Fruit fly (Drosophila melanogaster) whole organism, embryonic: ENCODE data around the gene fzo.

Experiments used
- Atf6 ChIP-seq: fragments of 200-800 bp; sonication (Bioruptor generic); IDR thresholded peaks from 2 replicates; pipeline ENCODE4 v1.3.6; 2022; ENCODE audit warnings: missing biosample characterization, missing genetic modification characterization
- CG12155 ChIP-seq: fragments of 200-800 bp; sonication (Bioruptor generic); optimal IDR thresholded peaks from 3 replicates; lab custom pipeline; 2016; ENCODE audit warnings: missing biosample characterization, missing genetic modification characterization
- CG12219 ChIP-seq: fragments of 200-800 bp; sonication (Bioruptor generic); optimal IDR thresholded peaks from 3 replicates; lab custom pipeline; 2018; ENCODE audit warnings: missing biosample characterization, mild to moderate bottlenecking, missing genetic modification characterization
- CG12744 ChIP-seq: fragments of 200-800 bp; sonication (Bioruptor generic); optimal IDR thresholded peaks from 2 replicates; lab custom pipeline; 2016; ENCODE audit warnings: missing biosample characterization, missing genetic modification characterization
- CG16815 ChIP-seq: fragments of 200-800 bp; sonication (Bioruptor generic); optimal IDR thresholded peaks from 3 replicates; lab custom pipeline; 2017; ENCODE audit warnings: missing biosample characterization, mild to moderate bottlenecking, missing genetic modification characterization
- CG17359 ChIP-seq: fragments of 200-800 bp; sonication (Bioruptor generic); optimal IDR thresholded peaks from 3 replicates; lab custom pipeline; 2018; ENCODE audit warnings: missing biosample characterization, mild to moderate bottlenecking, missing genetic modification characterization, moderate library complexity
- CG17568 ChIP-seq: fragments of 200-800 bp; sonication (Bioruptor generic); optimal IDR thresholded peaks from 2 replicates; lab custom pipeline; 2018; ENCODE audit warnings: missing biosample characterization, mild to moderate bottlenecking, missing genetic modification characterization, moderate library complexity
- CG3065 ChIP-seq: fragments of 200-800 bp; sonication (Bioruptor generic); optimal IDR thresholded peaks from 2 replicates; lab custom pipeline; 2016; ENCODE audit warnings: missing biosample characterization, missing genetic modification characterization
- CG3407 ChIP-seq: fragments of 200-800 bp; sonication (Bioruptor generic); optimal IDR thresholded peaks from 2 replicates; lab custom pipeline; 2018; ENCODE audit warnings: missing biosample characterization, mild to moderate bottlenecking, missing genetic modification characterization
- CG7556 ChIP-seq: fragments of 200-800 bp; sonication (Bioruptor generic); optimal IDR thresholded peaks from 2 replicates; lab custom pipeline; 2017; ENCODE audit warnings: missing biosample characterization, mild to moderate bottlenecking, missing genetic modification characterization
- CG7745 ChIP-seq: fragments of 200-800 bp; sonication (Bioruptor generic); optimal IDR thresholded peaks from 2 replicates; lab custom pipeline; 2018; ENCODE audit warnings: missing biosample characterization, mild to moderate bottlenecking, missing genetic modification characterization, moderate library complexity
- CG9609 ChIP-seq: fragments of 200-800 bp; sonication (Bioruptor generic); optimal IDR thresholded peaks from 3 replicates; lab custom pipeline; 2016; ENCODE audit warnings: missing biosample characterization, missing genetic modification characterization
- D19A ChIP-seq: fragments of 200-800 bp; optimal IDR thresholded peaks from 3 replicates; lab custom pipeline; 2019; ENCODE audit warnings: missing biosample characterization, mild to moderate bottlenecking, missing genetic modification characterization, moderate library complexity
- Dbx ChIP-seq: fragments of 200-800 bp; sonication (Bioruptor generic); IDR thresholded peaks from 3 replicates; pipeline ENCODE4 v1.3.6; 2022; ENCODE audit warnings: missing biosample characterization, missing genetic modification characterization
- ERR ChIP-seq: fragments of 200-800 bp; sonication (Bioruptor generic); optimal IDR thresholded peaks from 2 replicates; lab custom pipeline; 2016; ENCODE audit warnings: missing biosample characterization, missing genetic modification characterization
- Fer1 ChIP-seq: fragments of 200-800 bp; sonication (Bioruptor generic); optimal IDR thresholded peaks from 2 replicates; lab custom pipeline; 2017; ENCODE audit warnings: missing biosample characterization, mild to moderate bottlenecking, missing genetic modification characterization
- Hmx ChIP-seq: fragments of 200-800 bp; sonication (Bioruptor generic); optimal IDR thresholded peaks from 2 replicates; lab custom pipeline; 2016; ENCODE audit warnings: missing biosample characterization, missing genetic modification characterization
- Lpt ChIP-seq: fragments of >200 bp; optimal IDR thresholded peaks from 2 replicates; lab custom pipeline; 2018; ENCODE audit warnings: missing biosample characterization, missing genetic modification characterization
- Med ChIP-seq: fragments of 200-800 bp; sonication (Bioruptor generic); peaks from one replicate; lab custom pipeline; 2016; ENCODE audit warnings: missing biosample characterization, missing genetic modification characterization, mild to moderate bottlenecking, inconsistent platforms, moderate library complexity
- NK7.1 ChIP-seq: fragments of 200-800 bp; sonication (Bioruptor generic); optimal IDR thresholded peaks from 3 replicates; lab custom pipeline; 2016; ENCODE audit warnings: missing biosample characterization, missing genetic modification characterization
- PHDP ChIP-seq: fragments of 200-800 bp; sonication (Bioruptor generic); optimal IDR thresholded peaks from 3 replicates; lab custom pipeline; 2018; ENCODE audit warnings: missing biosample characterization, mild to moderate bottlenecking, missing genetic modification characterization, moderate library complexity
- Pdp1 ChIP-seq, 2 experiments: fragments of 200-800 bp; sonication (Bioruptor generic); optimal IDR thresholded peaks; 3 replicates each; lab custom pipeline; 2016; ENCODE audit warnings: missing biosample characterization in 2 of 2, missing genetic modification characterization in 2 of 2, mild to moderate bottlenecking in 1 of 2, moderate library complexity in 1 of 2
- Side ChIP-seq: fragments of 200-800 bp; sonication (Bioruptor generic); optimal IDR thresholded peaks from 2 replicates; lab custom pipeline; 2016; ENCODE audit warnings: missing biosample characterization, missing genetic modification characterization
- Six4 ChIP-seq: fragments of 200-800 bp; sonication (Bioruptor generic); optimal IDR thresholded peaks from 2 replicates; lab custom pipeline; 2016; ENCODE audit warnings: missing biosample characterization, missing genetic modification characterization
- Tbp ChIP-seq: fragments of >200 bp; optimal IDR thresholded peaks from 2 replicates; lab custom pipeline; 2018; ENCODE audit warnings: missing biosample characterization, missing genetic modification characterization
- Vsx1 ChIP-seq: fragments of 200-800 bp; sonication (Bioruptor generic); optimal IDR thresholded peaks from 2 replicates; lab custom pipeline; 2017; ENCODE audit warnings: missing biosample characterization, mild to moderate bottlenecking, missing genetic modification characterization, missing genetic modification reagents
- aop ChIP-seq: fragments of 200-800 bp; sonication (Bioruptor generic); IDR thresholded peaks from 2 replicates; pipeline ENCODE4 v1.3.6; 2022; ENCODE audit warnings: missing biosample characterization, missing genetic modification characterization
- ash1 ChIP-seq: fragments of 200-800 bp; sonication (Bioruptor generic); optimal IDR thresholded peaks from 2 replicates; lab custom pipeline; 2018; ENCODE audit warnings: missing biosample characterization, mild to moderate bottlenecking, missing genetic modification characterization
- bsh ChIP-seq, 2 experiments: fragments of 200-800 bp; sonication (Bioruptor generic); optimal IDR thresholded peaks; 2 replicates each; lab custom pipeline; 2017 to 2018; ENCODE audit warnings: mild to moderate bottlenecking in 2 of 2, missing biosample characterization in 2 of 2, missing genetic modification characterization in 2 of 2, moderate library complexity in 1 of 2
- cad ChIP-seq: fragments of >200 bp; optimal IDR thresholded peaks from 2 replicates; lab custom pipeline; 2017; ENCODE audit warnings: missing biosample characterization, missing genetic modification characterization
- cas ChIP-seq: fragments of 200-800 bp; sonication (Bioruptor generic); IDR thresholded peaks from 2 replicates; pipeline ENCODE4 v1.3.6; 2022; ENCODE audit warnings: missing biosample characterization, missing genetic modification characterization
- chm ChIP-seq: fragments of 200-800 bp; sonication (Bioruptor generic); IDR thresholded peaks from 2 replicates; pipeline ENCODE4 v1.3.6; 2022; ENCODE audit warnings: missing biosample characterization, missing genetic modification characterization
- danr ChIP-seq: fragments of 200-800 bp; sonication (Bioruptor generic); IDR thresholded peaks from 2 replicates; pipeline ENCODE4 v1.3.6; 2022; ENCODE audit warnings: missing biosample characterization, missing genetic modification characterization
- eve ChIP-seq, 2 experiments: fragments of >200 bp; optimal IDR thresholded peaks; 2 replicates each; lab custom pipeline; 2017; ENCODE audit warnings: missing biosample characterization in 2 of 2, missing genetic modification characterization in 2 of 2
- ewg ChIP-seq: fragments of 200-800 bp; sonication (Bioruptor generic); optimal IDR thresholded peaks from 3 replicates; lab custom pipeline; 2017; ENCODE audit warnings: mild to moderate bottlenecking, missing biosample characterization, missing genetic modification reagents, missing genetic modification characterization
- grau ChIP-seq: fragments of 200-800 bp; optimal IDR thresholded peaks from 3 replicates; lab custom pipeline; 2019; ENCODE audit warnings: missing biosample characterization, mild to moderate bottlenecking, missing genetic modification characterization, moderate library complexity
- gro ChIP-seq: fragments of 200-800 bp; sonication (Bioruptor generic); optimal IDR thresholded peaks from 2 replicates; lab custom pipeline; 2016; ENCODE audit warnings: missing biosample characterization, missing genetic modification characterization
- gsb-n ChIP-seq: fragments of 200-800 bp; sonication (Bioruptor generic); optimal IDR thresholded peaks from 3 replicates; lab custom pipeline; 2018; ENCODE audit warnings: missing biosample characterization, mild to moderate bottlenecking, missing genetic modification characterization
- ham ChIP-seq: fragments of 200-800 bp; sonication (Bioruptor generic); IDR thresholded peaks from 2 replicates; pipeline ENCODE4 v1.3.6; 2022; ENCODE audit warnings: missing biosample characterization, missing genetic modification characterization
- nerfin-2 ChIP-seq: fragments of 200-800 bp; sonication (Bioruptor generic); IDR thresholded peaks from 2 replicates; pipeline ENCODE4 v1.3.6; 2022; ENCODE audit warnings: missing biosample characterization, missing genetic modification characterization; ENCODE audit not compliant: partially characterized antibody
- otp ChIP-seq: fragments of 200-800 bp; sonication (Bioruptor generic); IDR thresholded peaks from 3 replicates; pipeline ENCODE4, ENCODE4 v1.3.6; 2022; ENCODE audit warnings: missing biosample characterization, missing genetic modification characterization
- p53 ChIP-seq: fragments of 200-800 bp; sonication (Bioruptor generic); optimal IDR thresholded peaks from 2 replicates; lab custom pipeline; 2016; ENCODE audit warnings: missing biosample characterization, missing genetic modification characterization
- pb ChIP-seq: fragments of 200-800 bp; sonication (Bioruptor generic); optimal IDR thresholded peaks from 3 replicates; lab custom pipeline; 2016; ENCODE audit warnings: missing biosample characterization, missing genetic modification characterization
- pum ChIP-seq: fragments of 200-800 bp; sonication (Bioruptor generic); optimal IDR thresholded peaks from 2 replicates; lab custom pipeline; 2016; ENCODE audit warnings: missing biosample characterization, missing genetic modification characterization
- sna ChIP-seq: fragments of 200-800 bp; sonication (Bioruptor generic); IDR thresholded peaks from 2 replicates; pipeline ENCODE4 v1.3.6; 2022; ENCODE audit warnings: missing biosample characterization, missing genetic modification characterization; ENCODE audit not compliant: partially characterized antibody
- sr ChIP-seq: fragments of 200-800 bp; sonication (Bioruptor generic); IDR thresholded peaks from 3 replicates; pipeline ENCODE4 v1.3.6; 2022; ENCODE audit warnings: missing biosample characterization, missing genetic modification characterization
- tap ChIP-seq: fragments of 200-800 bp; optimal IDR thresholded peaks from 3 replicates; lab custom pipeline; 2019; ENCODE audit warnings: missing biosample characterization, mild to moderate bottlenecking, missing genetic modification characterization, moderate library complexity
- tgo ChIP-seq: fragments of 200-800 bp; sonication (Bioruptor generic); IDR thresholded peaks from 3 replicates; pipeline ENCODE4 v1.3.6; 2022; ENCODE audit warnings: missing biosample characterization, missing genetic modification characterization
- tup ChIP-seq: fragments of 200-800 bp; sonication (Bioruptor generic); optimal IDR thresholded peaks from 2 replicates; lab custom pipeline; 2016; ENCODE audit warnings: missing biosample characterization, mild to moderate bottlenecking, missing genetic modification characterization, moderate library complexity
- vnd ChIP-seq: fragments of 200-800 bp; sonication (Bioruptor generic); IDR thresholded peaks from 3 replicates; pipeline ENCODE4 v1.3.6; 2022; ENCODE audit warnings: missing biosample characterization, missing genetic modification characterization; ENCODE audit not compliant: partially characterized antibody
- wor ChIP-seq: fragments of 200-800 bp; sonication (Bioruptor generic); IDR thresholded peaks from 2 replicates; pipeline ENCODE4 v1.3.6; 2022; ENCODE audit warnings: missing biosample characterization, missing genetic modification characterization

The fzo gene

DNA sequence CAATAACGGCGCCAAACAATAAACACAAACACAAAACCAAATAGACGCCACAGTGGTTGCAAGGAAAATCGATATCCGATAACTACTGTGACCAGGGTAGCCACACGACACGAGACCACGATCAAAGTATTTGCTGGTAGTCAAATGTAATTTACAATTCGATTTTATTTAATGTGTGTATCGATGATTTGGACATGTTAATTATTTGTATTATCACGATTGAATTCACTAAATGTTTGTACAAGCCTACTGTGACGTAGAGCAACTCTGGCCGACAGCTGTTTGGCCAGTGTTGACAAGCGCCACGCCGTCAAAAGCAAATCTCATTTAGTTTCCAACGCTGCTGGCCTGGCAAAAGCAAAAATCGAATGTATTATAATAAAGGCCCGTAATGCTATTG, 47.4 kb upstream of the fzo start, which contains the start of the genes Rad60 and EloA (continued):
- TF ChIP-seq ash1 (GFP tag; lab: Kevin White, UChicago) (no peak), nerfin-2 (peak; percentile 67), PHDP (tag; lab: Kevin White, UChicago) (peak; percentile 71), CG12155 (GFP tag; lab: Kevin White, UChicago) (peak; percentile 82), pum (GFP tag; lab: Kevin White, UChicago) (peak; percentile 87), D19A (peak; percentile 54), Pdp1 (GFP tag; optimal IDR thresholded peaks at IDR 0.05; lab: Kevin White, UChicago) (peak in 1 of 2 experiments; percentile 81), Tbp (GFP tag; lab: Kevin White, UChicago) (peak; percentile 82), CG12744 (peak; percentile 75), CG3407 (GFP tag; lab: Kevin White, UChicago) (no peak), chm (peak; percentile 71), danr (no peak; the same call in 1 of the 2 replicates), CG7556 (GFP tag; lab: Kevin White, UChicago) (peak; percentile 67), Hmx (peak; percentile 20), CG17359 (peak; percentile 60), Six4 (GFP tag; lab: Kevin White, UChicago) (peak; percentile 81), Med (peak; percentile 99), bsh (GFP tag; optimal IDR thresholded peaks at IDR 0.05; lab: Kevin White, UChicago) (peak in 1 of 2 experiments; percentile 71), wor (GFP tag; lab: Robert Waterston, UW) (no peak), ERR (peak; percentile 86), ham (GFP tag; lab: Robert Waterston, UW) (no peak), pb (peak; percentile 42), tgo (GFP tag; lab: Robert Waterston, UW) (peak; percentile 54; the same call in 2 of the 3 replicates), cad (no peak), p53 (GFP tag; lab: Kevin White, UChicago) (peak; percentile 58), Side (peak; percentile 92), Fer1 (peak; percentile 74), sna (GFP tag; lab: Robert Waterston, UW) (peak; percentile 89), eve (GFP tag; optimal IDR thresholded peaks at IDR 0.05; lab: Kevin White, UChicago) (no peak), gro (GFP tag; lab: Kevin White, UChicago) (peak; percentile 84), CG16815 (GFP tag; lab: Kevin White, UChicago) (peak; percentile 38), NK7.1 (GFP tag; lab: Kevin White, UChicago) (peak; percentile 64), CG9609 (GFP tag; lab: Kevin White, UChicago) (peak; percentile 85), tap (peak; percentile 50), vnd (GFP tag; lab: Robert Waterston, UW) (peak; percentile 41; the same call in 1 of the 3 replicates), tup (GFP tag; lab: Kevin White, UChicago) (peak; percentile 62), Dbx (GFP tag; lab: Robert Waterston, UW) (peak; percentile 78; the same call in 2 of the 3 replicates), sr (no peak), ewg (GFP tag; lab: Kevin White, UChicago) (peak; percentile 50), Atf6 (GFP tag; lab: Robert Waterston, UW) (peak; percentile 76), gsb-n (tag; lab: Kevin White, UChicago) (peak; percentile 46), CG12219 (GFP tag; lab: Kevin White, UChicago) (peak; percentile 25), CG3065 (GFP tag; lab: Kevin White, UChicago) (peak; percentile 64), Lpt (GFP tag; lab: Kevin White, UChicago) (no peak), CG7745 (tag; lab: Kevin White, UChicago) (no peak), Vsx1 (no peak), CG17568 (GFP tag; lab: Kevin White, UChicago) (no peak), cas (GFP tag; lab: Robert Waterston, UW) (peak; percentile 68), otp (GFP tag; lab: Robert Waterston, UW) (peak; percentile 74), grau (tag; lab: Kevin White, UChicago) (peak; percentile 71), aop (GFP tag; lab: Robert Waterston, UW) (no peak)
